Worm (Caenorhabditis elegans) whole organism, L3 larva: ENCODE measurements around the gene srm-1.

Source experiments
- R02D3.7 ChIP-seq: fragments of 150-350 bp; optimal IDR thresholded peaks from 2 replicates; lab custom pipeline; 2014; ENCODE audit warnings: missing biosample characterization, missing genetic modification characterization
- ZK546.5 ChIP-seq: sonication (generic microtip); optimal IDR thresholded peaks from 2 replicates; lab custom pipeline; 2017; ENCODE audit warnings: missing biosample characterization, missing genetic modification characterization
- aly-2 ChIP-seq: fragments of 150-350 bp; optimal IDR thresholded peaks from 2 replicates; lab custom pipeline; 2014; ENCODE audit warnings: missing biosample characterization, missing genetic modification characterization
- ama-1 ChIP-seq: fragments of 150-350 bp; optimal IDR thresholded peaks from 2 replicates; lab custom pipeline; 2018
- ceh-16 ChIP-seq: sonication (generic microtip); optimal IDR thresholded peaks from 2 replicates; lab custom pipeline; 2017; ENCODE audit warnings: missing biosample characterization, missing genetic modification characterization
- ceh-28 ChIP-seq: fragments of 150-350 bp; optimal IDR thresholded peaks from 2 replicates; lab custom pipeline; 2014; ENCODE audit warnings: missing biosample characterization, missing genetic modification reagents, missing genetic modification characterization
- ceh-82 ChIP-seq: fragments of 150-350 bp; optimal IDR thresholded peaks from 2 replicates; lab custom pipeline; 2014; ENCODE audit warnings: missing biosample characterization, missing genetic modification characterization
- ceh-9 ChIP-seq: sonication (generic microtip); optimal IDR thresholded peaks from 2 replicates; lab custom pipeline; 2018; ENCODE audit warnings: missing biosample characterization, missing genetic modification characterization
- egl-27 ChIP-seq: sonication (generic microtip); optimal IDR thresholded peaks from 4 replicates; lab custom pipeline; 2017; ENCODE audit warnings: missing biosample characterization, missing genetic modification reagents, missing genetic modification characterization
- egl-5 ChIP-seq: fragments of 150-350 bp; optimal IDR thresholded peaks from 2 replicates; lab custom pipeline; 2017; ENCODE audit warnings: missing biosample characterization, missing genetic modification reagents, missing genetic modification characterization, inconsistent platforms
- elt-2 ChIP-seq: sonication (generic microtip); optimal IDR thresholded peaks from 2 replicates; lab custom pipeline; 2016; ENCODE audit warnings: missing genetic modification reagents, mild to moderate bottlenecking, missing genetic modification characterization, missing compliant biosample characterization
- elt-3 ChIP-seq, 3 experiments: fragments of 150-350 bp in 1 of 3; sonication (generic microtip) in 2 of 3; optimal IDR thresholded peaks; 2 replicates in 2 of 3; 4 replicates in 1 of 3; lab custom pipeline; 2014 to 2017; ENCODE audit warnings: missing biosample characterization in 3 of 3, missing genetic modification characterization in 3 of 3
- fkh-2 ChIP-seq: fragments of 150-350 bp; optimal IDR thresholded peaks from 2 replicates; lab custom pipeline; 2014; ENCODE audit warnings: missing biosample characterization, missing genetic modification reagents, missing genetic modification characterization
- fos-1 ChIP-seq: fragments of 150-350 bp; optimal IDR thresholded peaks from 2 replicates; lab custom pipeline; 2014; ENCODE audit warnings: missing biosample characterization, missing genetic modification characterization
- hmg-11 ChIP-seq: sonication (generic microtip); optimal IDR thresholded peaks from 2 replicates; lab custom pipeline; 2016; ENCODE audit warnings: missing genetic modification characterization, missing compliant biosample characterization
- jun-1 ChIP-seq: fragments of 150-350 bp; optimal IDR thresholded peaks from 2 replicates; lab custom pipeline; 2014; ENCODE audit warnings: missing biosample characterization, missing genetic modification reagents, missing genetic modification characterization
- lin-15B ChIP-seq: fragments of 150-350 bp; optimal IDR thresholded peaks from 2 replicates; lab custom pipeline; 2014; ENCODE audit warnings: missing biosample characterization, missing genetic modification characterization
- lin-39 ChIP-seq: fragments of 150-350 bp; optimal IDR thresholded peaks from 2 replicates; lab custom pipeline; 2018; ENCODE audit warnings: missing biosample characterization, missing genetic modification reagents, missing genetic modification characterization
- lsy-12 ChIP-seq: sonication (generic microtip); optimal IDR thresholded peaks from 2 replicates; lab custom pipeline; 2016; ENCODE audit warnings: mild to moderate bottlenecking, missing genetic modification characterization, missing compliant biosample characterization
- mdl-1 ChIP-seq: fragments of 150-350 bp; optimal IDR thresholded peaks from 2 replicates; lab custom pipeline; 2014; ENCODE audit warnings: missing biosample characterization, missing genetic modification characterization
- mml-1 ChIP-seq: fragments of 150-350 bp; sonication (generic microtip); optimal IDR thresholded peaks from 3 replicates; lab custom pipeline; 2014; ENCODE audit warnings: missing biosample characterization, missing genetic modification characterization
- nfya-1 ChIP-seq: sonication (generic microtip); optimal IDR thresholded peaks from 2 replicates; lab custom pipeline; 2017; ENCODE audit warnings: missing genetic modification characterization, mild to moderate bottlenecking, missing compliant biosample characterization, antibody characterized with exemption, moderate library complexity; ENCODE audit not compliant: insufficient read depth
- nhr-11 ChIP-seq: fragments of 150-350 bp; optimal IDR thresholded peaks from 2 replicates; lab custom pipeline; 2014; ENCODE audit warnings: missing biosample characterization, missing genetic modification characterization
- nhr-12 ChIP-seq: fragments of 150-350 bp; optimal IDR thresholded peaks from 2 replicates; lab custom pipeline; 2014; ENCODE audit warnings: missing biosample characterization, missing genetic modification characterization
- nhr-23 ChIP-seq: fragments of 150-350 bp; optimal IDR thresholded peaks from 2 replicates; lab custom pipeline; 2014; ENCODE audit warnings: missing biosample characterization, missing genetic modification reagents, missing genetic modification characterization
- nhr-25 ChIP-seq: sonication (generic microtip); optimal IDR thresholded peaks from 2 replicates; lab custom pipeline; 2017; ENCODE audit warnings: missing biosample characterization, missing genetic modification characterization
- nhr-28 ChIP-seq: fragments of 150-350 bp; optimal IDR thresholded peaks from 2 replicates; lab custom pipeline; 2014; ENCODE audit warnings: missing biosample characterization, missing genetic modification characterization
- nhr-67 ChIP-seq: fragments of 150-350 bp; optimal IDR thresholded peaks from 2 replicates; lab custom pipeline; 2014; ENCODE audit warnings: missing biosample characterization, missing genetic modification characterization
- skn-1 ChIP-seq: fragments of 150-350 bp; optimal IDR thresholded peaks from 2 replicates; lab custom pipeline; 2014; ENCODE audit warnings: missing biosample characterization, missing genetic modification characterization
- tbx-2 ChIP-seq: sonication (generic microtip); optimal IDR thresholded peaks from 2 replicates; lab custom pipeline; 2016; ENCODE audit warnings: mild to moderate bottlenecking, missing genetic modification characterization, missing compliant biosample characterization
- unc-39 ChIP-seq: sonication (generic microtip); optimal IDR thresholded peaks from 4 replicates; lab custom pipeline; 2017; ENCODE audit warnings: missing biosample characterization, missing genetic modification characterization
- unc-62 ChIP-seq: fragments of 150-350 bp; sonication (generic microtip); optimal IDR thresholded peaks from 4 replicates; lab custom pipeline; 2014; ENCODE audit warnings: missing biosample characterization, missing genetic modification reagents, missing genetic modification characterization
- ztf-11 ChIP-seq: fragments of 150-350 bp; optimal IDR thresholded peaks from 2 replicates; lab custom pipeline; 2014; ENCODE audit warnings: missing biosample characterization, missing genetic modification characterization

The srm-1 gene

DNA sequence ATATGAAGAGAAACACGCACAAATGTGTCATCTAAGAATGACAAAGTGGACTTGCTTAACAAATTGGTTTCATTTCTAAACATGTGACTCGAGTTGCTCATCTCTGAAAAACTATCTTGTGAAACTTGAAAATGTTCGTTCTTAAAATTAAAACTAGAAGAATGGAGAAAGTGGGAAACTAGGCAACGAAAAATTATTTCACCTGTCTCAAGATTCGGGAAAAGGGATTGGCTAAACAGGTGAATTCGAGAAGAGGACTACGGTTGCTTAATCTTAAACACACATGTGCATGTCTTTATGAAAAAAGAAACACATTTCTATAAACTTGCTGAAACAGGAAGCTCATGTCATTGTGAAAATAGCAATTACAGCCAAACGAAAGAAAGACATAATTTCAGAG, 31.3 kb upstream of the srm-1 start, which contains the start of gene srz-24:
Gene srz-24, minus strand, starts transcription at position 101 of the 400 bp plus-strand sequence.
- TF ChIP-seq nhr-28 (tag; lab: Kevin White, UChicago) (no peak), unc-62 (GFP tag; lab: Kevin White, UChicago) (no peak), nhr-12 (tag; lab: Kevin White, UChicago) (no peak), ceh-82 (tag; lab: Kevin White, UChicago) (no peak), nfya-1 (tag; lab: Kevin White, UChicago) (no peak), hmg-11 (tag; lab: Kevin White, UChicago) (no peak), jun-1 (no peak)
- TF ChIP-seq, all 47 proteins: peak for 0

DNA sequence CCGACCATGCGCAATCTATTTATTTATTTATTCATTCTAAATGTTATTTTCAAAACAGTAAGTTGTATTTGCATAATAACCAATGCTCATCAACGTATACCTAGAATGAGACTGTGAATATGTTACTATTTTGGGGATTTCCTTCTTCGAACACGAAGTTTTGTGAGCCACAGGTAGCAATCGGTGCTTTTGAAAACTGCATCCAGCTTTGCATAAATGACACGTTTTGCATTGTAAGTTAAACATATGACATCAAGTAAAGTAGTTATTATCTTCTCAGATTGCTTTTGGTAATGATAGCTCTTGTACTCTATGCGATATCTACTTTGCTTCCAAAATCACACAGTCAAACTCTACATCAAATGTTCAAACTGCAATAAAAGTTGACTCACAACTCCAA, 29.9 kb upstream of the srm-1 start, which contains the start of gene E03H12.4:
Gene E03H12.4, plus strand, starts transcription at position 120 of the 400 bp plus-strand sequence.
- TF ChIP-seq unc-39 (tag; lab: Kevin White, UChicago): no peak
- TF ChIP-seq tbx-2: no peak
- no peak for TF ChIP-seq nhr-11 (tag; lab: Kevin White, UChicago)
- TF ChIP-seq R02D3.7: no peak
- TF ChIP-seq lin-39: no peak
- TF ChIP-seq skn-1: no peak
- no peak for TF ChIP-seq elt-3 (tag; optimal IDR thresholded peaks at IDR 0.05; lab: Kevin White, UChicago)
- no peak for TF ChIP-seq jun-1
- no peak for TF ChIP-seq aly-2 (tag; lab: Kevin White, UChicago)
- no peak for TF ChIP-seq ceh-16 (tag; lab: Kevin White, UChicago)
- TF ChIP-seq ceh-9 (tag; lab: Kevin White, UChicago): no peak
- TF ChIP-seq nfya-1 (tag; lab: Kevin White, UChicago): no peak
- TF ChIP-seq mml-1 (tag; lab: Kevin White, UChicago): no peak
- no peak for TF ChIP-seq lin-15B (tag; lab: Kevin White, UChicago)
- TF ChIP-seq mdl-1 (tag; lab: Kevin White, UChicago): no peak
- TF ChIP-seq, all 47 proteins: peak for 0

DNA sequence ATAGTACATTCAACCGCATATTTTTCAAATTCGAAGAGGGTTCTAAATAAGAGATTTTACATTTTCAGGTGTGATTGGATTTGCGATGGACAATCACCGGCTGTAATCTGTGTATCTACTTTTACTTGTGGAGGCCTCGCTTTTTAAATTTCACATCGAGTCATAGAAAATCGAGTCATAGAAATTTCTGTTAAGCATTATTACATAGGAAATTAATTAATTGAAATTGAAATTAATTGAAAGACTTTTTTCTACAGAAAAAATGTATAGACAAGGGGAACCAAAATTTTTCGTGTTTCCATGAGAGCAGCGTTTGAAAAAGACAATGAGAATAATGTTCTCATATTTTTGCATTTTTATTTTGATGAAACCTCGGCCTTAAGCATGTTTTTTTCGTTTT, 28.6 kb upstream of the srm-1 start, which contains the start of gene clec-176:
Gene clec-176, plus strand, starts transcription at position 301 of the 400 bp plus-strand sequence.
- no peak for TF ChIP-seq ZK546.5 (tag; lab: Kevin White, UChicago)
- no peak for TF ChIP-seq unc-62 (GFP tag; lab: Kevin White, UChicago)
- TF ChIP-seq jun-1: no peak
- no peak for TF ChIP-seq fos-1
- TF ChIP-seq fkh-2 (tag; lab: Kevin White, UChicago): no peak
- TF ChIP-seq skn-1: no peak
- no peak for TF ChIP-seq ceh-82 (tag; lab: Kevin White, UChicago)
- no peak for TF ChIP-seq ztf-11 (tag; lab: Kevin White, UChicago)
- no peak for TF ChIP-seq ceh-28 (tag; lab: Kevin White, UChicago)

DNA sequence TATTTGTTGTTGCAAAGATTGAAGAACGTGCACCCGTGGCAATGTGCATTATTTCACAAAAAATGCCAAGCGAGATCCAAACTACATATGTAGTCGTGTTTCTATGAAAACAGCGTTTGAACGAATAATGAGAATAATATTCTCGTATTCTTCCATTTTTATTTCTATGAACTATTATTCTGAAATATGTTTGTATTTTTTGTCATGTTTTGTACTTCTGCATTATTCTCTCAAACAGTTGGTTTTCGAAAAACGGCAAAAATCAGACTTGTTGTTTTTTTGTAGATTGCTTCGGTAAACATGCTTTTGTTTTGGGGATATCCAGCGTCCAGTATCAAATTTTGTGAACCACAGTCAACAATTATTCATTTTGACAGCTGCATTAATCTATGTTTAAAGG, 26.1 kb upstream of the srm-1 start, which contains the start of gene clec-177:
Gene clec-177, plus strand, starts transcription at position 301 of the 400 bp plus-strand sequence.
- TF ChIP-seq elt-2 (tag; lab: Kevin White, UChicago): no peak
- TF ChIP-seq jun-1: no peak
- TF ChIP-seq lin-15B (tag; lab: Kevin White, UChicago): no peak
- TF ChIP-seq ZK546.5 (tag; lab: Kevin White, UChicago): no peak
- no peak for TF ChIP-seq nfya-1 (tag; lab: Kevin White, UChicago)
- TF ChIP-seq nhr-23: no peak
- TF ChIP-seq fkh-2 (tag; lab: Kevin White, UChicago): no peak

DNA sequence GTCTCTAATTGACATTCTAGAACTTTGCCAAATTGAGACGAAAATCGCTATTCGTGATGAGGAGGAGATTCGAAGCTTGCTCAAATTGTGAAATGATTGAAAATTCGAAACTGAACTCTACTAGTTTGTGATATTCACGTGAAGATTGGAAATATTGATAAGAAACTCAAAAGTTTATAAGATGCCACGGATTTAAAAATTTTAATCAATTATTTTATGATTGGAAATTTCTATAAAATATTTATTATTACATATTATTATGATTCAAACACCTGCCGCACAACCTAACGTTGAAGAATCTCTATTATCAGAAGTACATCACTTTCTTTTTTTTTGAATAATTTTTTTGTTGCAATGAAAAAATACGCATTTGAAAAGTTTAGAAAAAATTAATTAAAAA, 23.8 kb upstream of the srm-1 start, which contains the start of gene E03H12.7:
Gene E03H12.7, minus strand, starts transcription at position 101 of the 400 bp plus-strand sequence.
- TF ChIP-seq ama-1 (lab: Kevin White, UChicago) (no peak), lsy-12 (tag; lab: Kevin White, UChicago) (no peak), nhr-28 (tag; lab: Kevin White, UChicago) (no peak), ceh-28 (tag; lab: Kevin White, UChicago) (no peak), nhr-67 (no peak), nhr-25 (tag; lab: Kevin White, UChicago) (no peak), lin-39 (no peak), nhr-12 (tag; lab: Kevin White, UChicago) (no peak), ZK546.5 (tag; lab: Kevin White, UChicago) (no peak), nhr-11 (tag; lab: Kevin White, UChicago) (no peak), R02D3.7 (no peak)

DNA sequence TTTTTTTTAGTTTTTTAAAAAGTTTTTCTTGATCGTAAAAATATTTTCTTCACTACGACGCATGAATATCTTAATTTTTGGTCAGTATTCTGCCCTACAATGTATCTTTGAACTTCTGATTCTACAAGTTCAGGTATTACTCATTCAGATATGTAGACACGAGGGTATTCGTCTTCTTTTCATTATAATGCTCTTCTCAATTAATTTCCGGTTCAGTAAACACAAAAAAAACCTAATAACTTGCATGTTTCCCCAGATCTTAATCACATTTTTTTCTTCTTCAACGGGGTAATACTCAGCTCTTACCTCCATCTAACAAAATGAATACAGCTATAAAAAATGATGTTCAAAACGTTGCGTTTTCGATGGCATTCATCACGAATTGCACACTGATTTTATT, 20.3 kb upstream of the srm-1 start, which contains the start of gene str-162:
Gene str-162, plus strand, starts transcription at position 301 of the 400 bp plus-strand sequence.
- TF ChIP-seq mdl-1 (tag; lab: Kevin White, UChicago) (no peak), egl-27 (tag; lab: Kevin White, UChicago) (no peak), egl-5 (tag; lab: Kevin White, UChicago) (no peak)
- TF ChIP-seq, all 47 proteins: peak for 0
